Fruit fly (Drosophila melanogaster): Measurements from ENCODE around the gene CG10748.

CG10748 gene

DNA sequence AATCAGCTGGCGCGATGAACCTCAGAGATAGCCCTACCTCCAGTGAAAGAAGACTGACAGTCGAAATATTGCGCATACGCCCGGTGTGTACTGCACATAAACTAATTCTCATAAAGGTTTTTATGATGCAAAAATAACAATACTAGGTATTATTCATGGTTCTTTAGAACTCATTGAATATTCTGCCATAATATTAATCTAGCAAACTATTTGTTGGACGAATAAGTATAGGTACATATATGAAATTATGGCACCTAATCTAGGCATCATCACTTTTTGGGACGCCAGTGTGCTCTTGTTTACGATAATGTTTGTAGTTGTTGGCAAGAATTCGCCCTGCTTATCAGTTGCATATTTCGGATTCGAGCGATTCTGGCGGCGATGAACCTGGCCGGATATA lies 49.6 kb upstream of the CG10748 start (continued):
- TF ChIP-seq Med (GFP tag) = peak; percentile 81
- TF ChIP-seq CG15269 (tag; optimal IDR thresholded peaks at IDR 0.05) = peak; percentile 53
- TF ChIP-seq gcm2 (GFP tag; optimal IDR thresholded peaks at IDR 0.05) = peak; percentile 37
- no peak for TF ChIP-seq vfl (GFP tag; optimal IDR thresholded peaks at IDR 0.05)
- no peak for TF ChIP-seq Tbp (GFP tag; optimal IDR thresholded peaks at IDR 0.05)
- TF ChIP-seq CG8359 (GFP tag; optimal IDR thresholded peaks at IDR 0.05; ENCODE audit: borderline replicate concordance) = no peak
- no peak for TF ChIP-seq CG4282 (GFP tag; optimal IDR thresholded peaks at IDR 0.05)
- no peak for TF ChIP-seq Xbp1 (GFP tag; optimal IDR thresholded peaks at IDR 0.05)
- TF ChIP-seq slbo (GFP tag; IDR thresholded peaks at IDR 0.05) = peak; percentile 40; the same call in 1 of the 2 replicates
- TF ChIP-seq Rfx (GFP tag; IDR thresholded peaks at IDR 0.05) = peak; percentile 40; the same call in 1 of the 2 replicates
- TF ChIP-seq fd96Cb (tag; optimal IDR thresholded peaks at IDR 0.05) = no peak
- no peak for TF ChIP-seq fd64A (GFP tag; optimal IDR thresholded peaks at IDR 0.05)
- TF ChIP-seq Spps (tag; optimal IDR thresholded peaks at IDR 0.05) = no peak
- TF ChIP-seq run (tag; optimal IDR thresholded peaks at IDR 0.05) = no peak
- peak; percentile 11 for TF ChIP-seq CG13424 (tag; optimal IDR thresholded peaks at IDR 0.05)
- no peak for TF ChIP-seq h (optimal IDR thresholded peaks at IDR 0.05)
- no peak for TF ChIP-seq tup (GFP tag; optimal IDR thresholded peaks at IDR 0.05)
- peak; percentile 29 for TF ChIP-seq Fer1 (GFP tag; optimal IDR thresholded peaks at IDR 0.05)
- TF ChIP-seq jigr1 (GFP tag; IDR thresholded peaks at IDR 0.05) = no peak
- peak; percentile 37 for TF ChIP-seq Hmr (GFP tag; optimal IDR thresholded peaks at IDR 0.05)

DNA sequence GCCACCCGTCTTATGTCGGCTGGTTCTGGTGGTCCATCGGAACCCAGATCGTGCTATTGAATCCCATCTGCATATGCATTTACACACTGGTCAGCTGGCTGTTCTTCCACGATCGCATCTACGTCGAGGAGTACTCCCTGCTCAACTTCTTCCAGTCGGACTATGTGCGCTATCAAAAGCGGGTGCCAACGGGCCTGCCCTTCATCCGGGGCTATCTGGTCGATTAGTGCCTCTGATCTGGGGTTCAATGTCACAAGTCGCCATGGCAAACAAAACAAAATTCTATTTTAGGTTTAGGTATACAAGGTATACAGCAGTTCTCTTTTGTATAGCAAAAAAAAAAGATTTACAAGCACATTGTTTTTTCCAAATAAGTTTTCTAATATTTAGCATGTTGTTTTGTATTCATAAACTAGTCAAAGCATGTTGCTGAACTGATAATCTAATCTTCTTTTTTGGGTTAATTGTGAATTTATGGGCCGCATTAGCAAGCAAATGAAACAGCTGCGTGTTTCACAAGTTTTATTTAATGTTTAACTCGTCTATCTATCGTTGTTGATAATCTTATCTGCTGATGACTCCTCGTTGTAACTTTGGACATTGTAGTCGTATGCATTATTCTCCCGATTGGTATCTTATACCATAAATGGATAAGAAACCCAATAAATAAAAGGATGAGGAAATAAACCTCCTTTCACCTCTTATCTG lies 47.2 kb upstream of the CG10748 start:
- TF ChIP-seq Hey (tag; optimal IDR thresholded peaks at IDR 0.05) (no peak), CG8388 (GFP tag; optimal IDR thresholded peaks at IDR 0.05) (no peak), TFAM (GFP tag; optimal IDR thresholded peaks at IDR 0.05) (no peak), Six4 (GFP tag; optimal IDR thresholded peaks at IDR 0.05) (no peak), Lpt (GFP tag; optimal IDR thresholded peaks at IDR 0.05) (no peak), CG18764 (GFP tag; optimal IDR thresholded peaks at IDR 0.05) (no peak), CG18476 (GFP tag; optimal IDR thresholded peaks at IDR 0.05) (no peak), sug (tag; optimal IDR thresholded peaks at IDR 0.05) (peak; percentile 44), bab2 (GFP tag; optimal IDR thresholded peaks at IDR 0.05) (no peak), CG10274 (GFP tag; optimal IDR thresholded peaks at IDR 0.05) (no peak), CG32532 (GFP tag; IDR thresholded peaks at IDR 0.05) (no peak), CG12769 (tag; optimal IDR thresholded peaks at IDR 0.05) (no peak), bsh (GFP tag; optimal IDR thresholded peaks at IDR 0.05) (no peak), CG3995 (GFP tag; optimal IDR thresholded peaks at IDR 0.05) (no peak), CG6813 (GFP tag; optimal IDR thresholded peaks at IDR 0.05) (no peak), tx (GFP tag; optimal IDR thresholded peaks at IDR 0.05) (no peak), CG1647 (GFP tag; optimal IDR thresholded peaks at IDR 0.05) (no peak), CG3838 (GFP tag; optimal IDR thresholded peaks at IDR 0.05) (no peak), CG1602 (GFP tag; optimal IDR thresholded peaks at IDR 0.05) (no peak), Dref (GFP tag; IDR thresholded peaks at IDR 0.05) (no peak), bcd (GFP tag; optimal IDR thresholded peaks at IDR 0.05) (no peak), chinmo (GFP tag; IDR thresholded peaks at IDR 0.05; ENCODE audit: partially characterized antibody) (0 out of 4 replicates have a peak, but pooled peaks have one; percentile 71), Ravus (GFP tag; IDR thresholded peaks at IDR 0.05) (no peak), CG5953 (GFP tag; IDR thresholded peaks at IDR 0.05) (no peak), sens-2 (GFP tag; IDR thresholded peaks at IDR 0.05) (no peak), CG4404 (GFP tag; IDR thresholded peaks at IDR 0.05) (no peak), Oli (tag; optimal IDR thresholded peaks at IDR 0.05) (no peak), CG14667 (GFP tag; IDR thresholded peaks at IDR 0.05) (no peak), CG12391 (tag; optimal IDR thresholded peaks at IDR 0.05) (no peak), ab (GFP tag; optimal IDR thresholded peaks at IDR 0.05) (no peak), Lhr (GFP tag; optimal IDR thresholded peaks at IDR 0.05) (no peak)

Measured in whole organism, embryonic.